In genomic region chrII:11240963-11241362, ce11 we compare ENCODE assay signal across 2 worm cellular contexts.
TF ChIP-seq lines count a peak whose summit lies in the region.

No protein-coding gene starts in this region.

TF ChIP-seq in whole organism, L1 larva, 84 proteins besides CTCF, POLR2A, EP300 and RAD21:
- no peak for TF ChIP-seq efl-1 (optimal IDR thresholded peaks at IDR 0.05; lab: Kevin White, UChicago)
- peak in 1 of 2 experiments; percentile 89 for TF ChIP-seq efl-1 (GFP tag; optimal IDR thresholded peaks at IDR 0.05 in 1 of 2; lab: Kevin White, UChicago)
- TF ChIP-seq xbp-1 (tag; optimal IDR thresholded peaks at IDR 0.05; lab: Kevin White, UChicago): no peak
- peak; percentile 0 for TF ChIP-seq nhr-90 (tag; optimal IDR thresholded peaks at IDR 0.05; lab: Kevin White, UChicago; ENCODE audit: poor library complexity)
- no peak for TF ChIP-seq F16B12.6 (tag; optimal IDR thresholded peaks at IDR 0.05; lab: Kevin White, UChicago)

TF ChIP-seq in whole organism, L4 larva, 104 proteins besides CTCF, POLR2A, EP300 and RAD21:
- TF ChIP-seq unc-62 (GFP tag; optimal IDR thresholded peaks at IDR 0.05 in 1 of 2; lab: Kevin White, UChicago): no peak
- TF ChIP-seq unc-62 (tag; optimal IDR thresholded peaks at IDR 0.05; lab: Kevin White, UChicago): no peak
- peak; percentile 68 for TF ChIP-seq aha-1 (tag; lab: Kevin White, UChicago)
- peak; percentile 36; the same call in 1 of the 2 replicates for TF ChIP-seq lin-38 (GFP tag; IDR thresholded peaks at IDR 0.05; lab: Robert Waterston, UW)

Comparison
In these comparisons a context has a peak if more than half of its experiments do, and no peak if none do; other contexts are left out.
1. Of the 29 proteins assayed by ChIP-seq in both whole organism, L4 larva and whole organism, L1 larva: peak only in whole organism, L4 larva: aha-1; only in whole organism, L1 larva: none; in both: none; in neither: 28.